Fruit fly (Drosophila melanogaster): ENCODE data around the gene CG7488.

The CG7488 gene

DNA sequence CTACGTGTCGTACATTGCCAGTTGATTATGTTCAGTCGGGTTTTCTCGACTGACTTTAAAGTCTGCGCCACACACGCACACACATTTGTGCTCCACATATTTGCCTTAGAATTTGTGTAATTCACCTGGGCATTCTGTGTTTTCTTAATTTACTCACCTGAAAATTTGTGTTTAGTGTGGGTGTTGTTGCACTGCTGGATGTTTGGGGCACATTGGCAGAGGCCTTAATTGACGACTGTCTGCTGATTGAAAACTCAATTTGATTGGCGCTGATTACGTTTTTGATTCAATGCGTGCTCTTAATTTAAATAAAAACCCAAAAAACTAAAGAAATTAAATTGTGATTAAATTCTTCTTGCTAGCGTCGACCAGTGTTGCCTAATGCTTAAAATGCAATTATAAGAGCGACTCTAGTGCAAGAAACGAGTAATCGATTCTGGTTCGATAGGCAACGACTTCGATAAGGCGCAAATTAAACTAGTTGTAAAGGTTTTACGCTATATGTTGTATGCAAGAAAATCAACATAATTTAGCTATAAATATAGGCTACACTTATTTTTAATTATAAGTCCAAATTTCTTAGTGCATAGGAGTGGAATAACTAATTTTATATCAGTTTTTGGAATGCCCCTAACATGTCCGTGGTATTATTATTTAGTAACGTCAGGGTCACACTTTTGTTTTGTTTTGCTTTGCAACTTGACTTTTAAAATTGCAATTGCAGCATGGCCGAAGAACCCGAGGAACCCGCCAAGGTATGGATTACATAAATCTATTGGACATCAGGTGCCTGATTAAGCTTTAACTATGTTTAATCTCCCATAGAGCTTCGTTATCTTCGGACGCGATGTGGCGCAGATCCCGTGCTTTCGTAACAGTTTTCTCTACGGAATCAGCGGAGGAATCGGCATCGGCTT is 35.1 kb downstream of the CG7488 start, which contains the start of the genes CG46281 and CG46280:
Gene CG46281 (minus strand): TSS at position 51 of the 917 bp plus-strand sequence.
Gene CG46280 (minus strand): TSS at position 403 of the 917 bp plus-strand sequence.
- TF ChIP-seq CG17829 (tag; optimal IDR thresholded peaks at IDR 0.05): peak; percentile 66
- TF ChIP-seq CG13424 (tag; optimal IDR thresholded peaks at IDR 0.05): peak; percentile 27
- no peak; the same call in 2 of the 3 replicates for TF ChIP-seq CG17361 (GFP tag; IDR thresholded peaks at IDR 0.05)
- TF ChIP-seq dmrt11E (tag; optimal IDR thresholded peaks at IDR 0.05): peak; percentile 19
- TF ChIP-seq Kr (GFP tag; optimal IDR thresholded peaks at IDR 0.05): no peak
- TF ChIP-seq oc (tag; optimal IDR thresholded peaks at IDR 0.05): no peak
- TF ChIP-seq shn (GFP tag; optimal IDR thresholded peaks at IDR 0.05): peak; percentile 12
- TF ChIP-seq Bteb2 (GFP tag; optimal IDR thresholded peaks at IDR 0.05): peak; percentile 54
- TF ChIP-seq slbo (GFP tag; IDR thresholded peaks at IDR 0.05): no peak
- TF ChIP-seq Adf1 (GFP tag; IDR thresholded peaks at IDR 0.05): no peak
- TF ChIP-seq CG30403 (GFP tag; optimal IDR thresholded peaks at IDR 0.05): peak; percentile 46
- peak; percentile 70 for TF ChIP-seq E2f2 (GFP tag; IDR thresholded peaks at IDR 0.05)
- TF ChIP-seq NFAT (GFP tag; IDR thresholded peaks at IDR 0.05): no peak
- TF ChIP-seq CG7372 (GFP tag; IDR thresholded peaks at IDR 0.05): no peak
- TF ChIP-seq YL-1 (GFP tag; optimal IDR thresholded peaks at IDR 0.05): peak; percentile 83
- no peak for TF ChIP-seq pfk (GFP tag; optimal IDR thresholded peaks at IDR 0.05)
- no peak for TF ChIP-seq dan (GFP tag; IDR thresholded peaks at IDR 0.05)
- peak; percentile 14 for TF ChIP-seq CG33557 (GFP tag; optimal IDR thresholded peaks at IDR 0.05)
- no peak for TF ChIP-seq CoRest (tag; optimal IDR thresholded peaks at IDR 0.05)
- peak; percentile 71 for TF ChIP-seq CG9797 (GFP tag; optimal IDR thresholded peaks at IDR 0.05)
- peak; percentile 82 for TF ChIP-seq zen (tag; optimal IDR thresholded peaks at IDR 0.05)
- TF ChIP-seq tx (GFP tag; optimal IDR thresholded peaks at IDR 0.05): no peak
- TF ChIP-seq sqz (GFP tag; optimal IDR thresholded peaks at IDR 0.05): no peak
- no peak for TF ChIP-seq ssp (GFP tag; IDR thresholded peaks at IDR 0.05)
- peak; percentile 22 for TF ChIP-seq CG4328 (GFP tag; optimal IDR thresholded peaks at IDR 0.05)
- peak; percentile 50 for TF ChIP-seq Xbp1 (GFP tag; optimal IDR thresholded peaks at IDR 0.05)
- peak; percentile 72 for TF ChIP-seq Dref (GFP tag; IDR thresholded peaks at IDR 0.05)
- TF ChIP-seq CG8290 (GFP tag; optimal IDR thresholded peaks at IDR 0.05): peak; percentile 23
- TF ChIP-seq CG8290 (tag; optimal IDR thresholded peaks at IDR 0.05): no peak
- TF ChIP-seq gem (tag; optimal IDR thresholded peaks at IDR 0.05): no peak
- no peak for TF ChIP-seq pnt (GFP tag; optimal IDR thresholded peaks at IDR 0.05)
- TF ChIP-seq odd (GFP tag; optimal IDR thresholded peaks at IDR 0.05): no peak
- peak; percentile 43 for TF ChIP-seq CG13624 (GFP tag; optimal IDR thresholded peaks at IDR 0.05)
- peak; percentile 52; the same call in 2 of the 3 replicates for TF ChIP-seq CG16813 (GFP tag; IDR thresholded peaks at IDR 0.05; ENCODE audit: partially characterized antibody)
- no peak for TF ChIP-seq maf-S (GFP tag; optimal IDR thresholded peaks at IDR 0.05)
- peak; percentile 23 for TF ChIP-seq Hand (GFP tag; optimal IDR thresholded peaks at IDR 0.05)
- no peak for TF ChIP-seq CG4404 (GFP tag; IDR thresholded peaks at IDR 0.05)
- TF ChIP-seq MESR4 (GFP tag; optimal IDR thresholded peaks at IDR 0.05): peak; percentile 66
- peak; percentile 29 for TF ChIP-seq tin (GFP tag; optimal IDR thresholded peaks at IDR 0.05)
- TF ChIP-seq fd96Cb (tag; optimal IDR thresholded peaks at IDR 0.05): no peak
- TF ChIP-seq CG11696 (GFP tag; IDR thresholded peaks at IDR 0.05): no peak
- no peak for TF ChIP-seq caup (GFP tag; optimal IDR thresholded peaks at IDR 0.05; ENCODE audit: severe bottlenecking)
- TF ChIP-seq CG6765 (GFP tag; optimal IDR thresholded peaks at IDR 0.05): no peak
- TF ChIP-seq Gsc (GFP tag; IDR thresholded peaks at IDR 0.05): no peak
- peak; percentile 20 for TF ChIP-seq Myb (GFP tag; optimal IDR thresholded peaks at IDR 0.05)
- no peak for TF ChIP-seq CG1024 (GFP tag; IDR thresholded peaks at IDR 0.05)
- peak; percentile 93 for TF ChIP-seq CG14710 (tag; optimal IDR thresholded peaks at IDR 0.05)
- TF ChIP-seq HLH4C (GFP tag; IDR thresholded peaks at IDR 0.05; ENCODE audit: partially characterized antibody): peak; percentile 69
- TF ChIP-seq Dp (GFP tag; optimal IDR thresholded peaks at IDR 0.05): peak; percentile 57

Data from whole organism, embryonic.